Fruit fly (Drosophila melanogaster): ENCODE measurements around the gene CG33509.

Gene CG33509

dm6 chr2L:21038723-21039122, 47.6 kb downstream of the CG33509 start (continued):
- TF ChIP-seq CG10543 (GFP tag; optimal IDR thresholded peaks at IDR 0.05) (no peak), CG14441 (GFP tag; IDR thresholded peaks at IDR 0.05) (peak; percentile 77), Mrtf (GFP tag; IDR thresholded peaks at IDR 0.05) (peak; percentile 36; the same call in 1 of the 3 replicates), Nf-YB (GFP tag; optimal IDR thresholded peaks at IDR 0.05) (peak; percentile 23), CG4328 (GFP tag; optimal IDR thresholded peaks at IDR 0.05) (no peak), CG10979 (tag; optimal IDR thresholded peaks at IDR 0.05) (peak; percentile 69), inv (GFP tag; IDR thresholded peaks at IDR 0.05; ENCODE audit: partially characterized antibody) (no peak), ind (GFP tag; optimal IDR thresholded peaks at IDR 0.05) (peak; percentile 66), disco-r (GFP tag; optimal IDR thresholded peaks at IDR 0.05) (no peak), crp (GFP tag; optimal IDR thresholded peaks at IDR 0.05) (no peak), Hsf (GFP tag; optimal IDR thresholded peaks at IDR 0.05) (peak; percentile 61), sqz (GFP tag; optimal IDR thresholded peaks at IDR 0.05) (no peak), onecut (GFP tag; IDR thresholded peaks at IDR 0.05) (peak; percentile 12; the same call in 1 of the 2 replicates), dm (GFP tag; optimal IDR thresholded peaks at IDR 0.05) (peak; percentile 4), HmgD (GFP tag; optimal IDR thresholded peaks at IDR 0.05) (no peak), CG18476 (GFP tag; optimal IDR thresholded peaks at IDR 0.05) (peak; percentile 43), CG18599 (GFP tag; optimal IDR thresholded peaks at IDR 0.05) (peak; percentile 80), nmo (GFP tag; optimal IDR thresholded peaks at IDR 0.05) (peak; percentile 70), pum (GFP tag; optimal IDR thresholded peaks at IDR 0.05) (no peak), CG42726 (GFP tag; IDR thresholded peaks at IDR 0.05; ENCODE audit: partially characterized antibody) (no peak), repo (GFP tag; optimal IDR thresholded peaks at IDR 0.05) (peak; percentile 5), Nf-YA (GFP tag; IDR thresholded peaks at IDR 0.05) (peak; percentile 41; the same call in 1 of the 2 replicates), Xbp1 (GFP tag; optimal IDR thresholded peaks at IDR 0.05) (peak; percentile 62), CG7839 (tag; optimal IDR thresholded peaks at IDR 0.05) (peak; percentile 77), Bteb2 (GFP tag; optimal IDR thresholded peaks at IDR 0.05) (peak; percentile 37), CG13287 (GFP tag; IDR thresholded peaks at IDR 0.05; ENCODE audit: partially characterized antibody) (no peak), CG8359 (GFP tag; optimal IDR thresholded peaks at IDR 0.05; ENCODE audit: borderline replicate concordance) (peak; percentile 25), CG9817 (tag; optimal IDR thresholded peaks at IDR 0.05) (peak; percentile 47), CG17186 (GFP tag; optimal IDR thresholded peaks at IDR 0.05) (no peak), ERR (GFP tag; optimal IDR thresholded peaks at IDR 0.05) (peak; percentile 46), CG30403 (GFP tag; optimal IDR thresholded peaks at IDR 0.05) (peak; percentile 70), CG13775 (GFP tag; optimal IDR thresholded peaks at IDR 0.05) (peak; percentile 41), CG1603 (tag; optimal IDR thresholded peaks at IDR 0.05) (peak; percentile 59), gce (GFP tag; IDR thresholded peaks at IDR 0.05) (0 out of 3 replicates have a peak, but pooled peaks have one; percentile 29), B-H2 (GFP tag; optimal IDR thresholded peaks at IDR 0.05) (no peak), Ssrp (tag; optimal IDR thresholded peaks at IDR 0.05) (peak; percentile 55), croc (GFP tag; conservative IDR thresholded peaks at IDR 0.05) (peak; percentile 32; the same call in 1 of the 3 replicates), amos (GFP tag; IDR thresholded peaks at IDR 0.05; ENCODE audit: partially characterized antibody) (no peak), zfh2 (GFP tag; optimal IDR thresholded peaks at IDR 0.05) (peak; percentile 39), Scr (GFP tag; IDR thresholded peaks at IDR 0.05; ENCODE audit: partially characterized antibody) (no peak), NC2α (GFP tag; optimal IDR thresholded peaks at IDR 0.05) (peak; percentile 24), Atf3 (GFP tag; optimal IDR thresholded peaks at IDR 0.05) (peak; percentile 37), Meics (GFP tag; optimal IDR thresholded peaks at IDR 0.05) (peak; percentile 69), Hr39 (optimal IDR thresholded peaks at IDR 0.05) (no peak), bigmax (GFP tag; optimal IDR thresholded peaks at IDR 0.05) (no peak), ems (GFP tag; optimal IDR thresholded peaks at IDR 0.05) (peak; percentile 47), CG4854 (GFP tag; optimal IDR thresholded peaks at IDR 0.05) (no peak), sima (GFP tag; optimal IDR thresholded peaks at IDR 0.05) (peak; percentile 4), CG2120 (GFP tag; optimal IDR thresholded peaks at IDR 0.05) (peak; percentile 75), CG7928 (GFP tag; optimal IDR thresholded peaks at IDR 0.05) (no peak)
